Fruit fly (Drosophila melanogaster): Measurements from ENCODE around the gene CDK2AP1.

DNA sequence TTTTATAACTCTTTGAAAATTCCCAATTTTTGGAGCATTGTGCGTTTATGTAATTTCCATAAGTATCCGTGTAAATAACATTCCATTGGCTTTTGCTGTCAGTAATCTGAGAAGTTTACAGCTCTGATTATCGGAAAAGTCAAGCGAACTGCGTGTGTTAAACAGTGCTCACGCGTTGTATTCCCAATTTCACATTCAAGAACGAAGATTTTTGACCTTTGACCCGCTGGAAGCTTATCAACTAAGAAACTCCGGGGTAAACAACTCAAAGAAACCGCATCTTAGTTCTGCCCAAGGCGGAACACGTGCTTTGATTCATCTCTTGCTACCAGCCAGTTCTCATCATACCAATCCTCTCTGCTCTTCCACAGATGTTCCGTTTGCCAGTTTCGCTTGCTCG, 28.0 kb upstream of the CDK2AP1 start:
- TF ChIP-seq usp (GFP tag; optimal IDR thresholded peaks at IDR 0.05) (no peak), Dll (optimal IDR thresholded peaks at IDR 0.05) (no peak), EcR (GFP tag; optimal IDR thresholded peaks at IDR 0.05) (no peak), psq (optimal IDR thresholded peaks at IDR 0.05) (no peak)
